Worm (Caenorhabditis elegans): Measurements from ENCODE around the gene C53D6.11.

DNA sequence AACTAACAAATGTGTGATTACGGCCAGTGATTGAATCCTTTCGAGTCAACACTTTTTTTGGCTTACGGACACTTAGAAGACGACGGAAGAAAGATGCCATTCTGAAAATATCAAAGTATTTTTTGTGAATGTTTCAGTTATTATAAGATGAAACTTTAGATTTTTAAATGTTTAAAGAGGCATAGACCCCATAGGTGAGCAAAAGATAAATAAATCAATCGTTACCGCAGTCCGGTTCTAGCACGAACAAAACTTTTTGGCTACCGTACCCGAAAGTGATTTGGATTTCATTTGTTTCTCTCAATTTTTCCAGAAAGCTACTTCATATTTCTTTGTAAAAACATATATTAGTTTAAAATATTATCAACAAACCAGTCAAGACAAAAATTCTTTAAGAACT lies 26.7 kb downstream of the C53D6.11 start, which contains the start of gene C53D6.7:
- TF ChIP-seq pha-4 (tag; optimal IDR thresholded peaks at IDR 0.05) (no peak), pqm-1 (tag; optimal IDR thresholded peaks at IDR 0.05) (no peak), K09A11.1 (tag; optimal IDR thresholded peaks at IDR 0.05; ENCODE audit: insufficient read depth) (no peak), ztf-16 (tag; optimal IDR thresholded peaks at IDR 0.05) (no peak), ceh-18 (tag; optimal IDR thresholded peaks at IDR 0.05) (no peak), C38D4.7 (GFP tag; optimal IDR thresholded peaks at IDR 0.05) (no peak), nfya-1 (tag; optimal IDR thresholded peaks at IDR 0.05) (no peak), fkh-10 (GFP tag; optimal IDR thresholded peaks at IDR 0.05) (no peak), dve-1 (tag; optimal IDR thresholded peaks at IDR 0.05) (no peak), tbx-7 (tag; optimal IDR thresholded peaks at IDR 0.05) (no peak), F13H6.1 (tag; optimal IDR thresholded peaks at IDR 0.05) (no peak)

All from whole organism, late embryonic.